Fruit fly (Drosophila melanogaster): ENCODE data around the gene CG14417.

The CG14417 gene

DNA sequence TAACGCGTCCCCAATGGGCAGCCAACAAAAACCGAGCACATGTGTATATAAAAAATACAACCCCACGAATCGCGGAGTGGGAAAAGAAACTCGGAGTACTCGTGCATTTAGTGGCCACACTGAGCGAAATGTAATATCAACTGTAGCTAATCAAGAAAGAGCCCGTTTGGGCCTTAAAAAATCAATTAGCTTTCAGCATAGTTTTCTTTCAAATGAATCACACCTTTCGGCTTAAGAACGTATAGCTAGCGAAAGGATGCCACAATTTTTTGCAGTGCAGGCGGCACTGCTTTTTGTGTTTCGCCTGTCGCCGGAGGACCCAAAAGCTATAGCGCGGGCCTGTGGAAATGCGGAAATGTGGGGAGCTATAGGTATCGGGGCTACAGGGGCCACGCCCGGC lies 15.4 kb downstream of the CG14417 start (continued):
- TF ChIP-seq cwo (GFP tag; optimal IDR thresholded peaks at IDR 0.05) (peak; percentile 42), gce (GFP tag; IDR thresholded peaks at IDR 0.05) (no peak), CG17829 (tag; optimal IDR thresholded peaks at IDR 0.05) (no peak), CG16815 (GFP tag; optimal IDR thresholded peaks at IDR 0.05) (no peak), pb (GFP tag; optimal IDR thresholded peaks at IDR 0.05) (no peak), maf-S (GFP tag; optimal IDR thresholded peaks at IDR 0.05) (no peak), Poxn (GFP tag; IDR thresholded peaks at IDR 0.05) (no peak), ap (GFP tag; IDR thresholded peaks at IDR 0.05) (no peak), CG8359 (GFP tag; optimal IDR thresholded peaks at IDR 0.05; ENCODE audit: borderline replicate concordance) (no peak), NfI (GFP tag; optimal IDR thresholded peaks at IDR 0.05) (peak; percentile 18), btn (GFP tag; optimal IDR thresholded peaks at IDR 0.05) (peak; percentile 28), twi (tag; optimal IDR thresholded peaks at IDR 0.05) (no peak), dpn (GFP tag; optimal IDR thresholded peaks at IDR 0.05) (peak in 1 of 2 experiments; percentile 13), Six4 (GFP tag; optimal IDR thresholded peaks at IDR 0.05) (no peak), CG13624 (GFP tag; optimal IDR thresholded peaks at IDR 0.05) (no peak), HmgZ (tag; optimal IDR thresholded peaks at IDR 0.05) (no peak), cato (GFP tag; optimal IDR thresholded peaks at IDR 0.05; ENCODE audit: borderline replicate concordance) (no peak), Hr51 (GFP tag; optimal IDR thresholded peaks at IDR 0.05) (peak in 1 of 2 experiments; percentile 35), vvl (GFP tag; IDR thresholded peaks at IDR 0.05) (peak; percentile 57; the same call in 1 of the 2 replicates), Hand (GFP tag; optimal IDR thresholded peaks at IDR 0.05) (no peak), mam (GFP tag; optimal IDR thresholded peaks at IDR 0.05) (no peak), Trl (optimal IDR thresholded peaks at IDR 0.05) (no peak), Trl (GFP tag; optimal IDR thresholded peaks at IDR 0.05) (no peak), fd96Cb (tag; optimal IDR thresholded peaks at IDR 0.05) (peak; percentile 40), Dp (GFP tag; optimal IDR thresholded peaks at IDR 0.05) (no peak), emc (GFP tag; optimal IDR thresholded peaks at IDR 0.05) (no peak), Opbp (GFP tag; IDR thresholded peaks at IDR 0.05; ENCODE audit: partially characterized antibody) (no peak), CG6175 (GFP tag; IDR thresholded peaks at IDR 0.05) (no peak), CG7745 (tag; optimal IDR thresholded peaks at IDR 0.05) (no peak), CG6683 (GFP tag; optimal IDR thresholded peaks at IDR 0.05) (no peak), Oaz (GFP tag; IDR thresholded peaks at IDR 0.05) (no peak), peb (GFP tag; IDR thresholded peaks at IDR 0.05) (no peak), scrt (GFP tag; optimal IDR thresholded peaks at IDR 0.05) (peak; percentile 21), Atf6 (GFP tag; IDR thresholded peaks at IDR 0.05) (no peak), vnd (GFP tag; IDR thresholded peaks at IDR 0.05; ENCODE audit: partially characterized antibody) (no peak), CG10147 (GFP tag; optimal IDR thresholded peaks at IDR 0.05) (no peak), CG2199 (GFP tag; IDR thresholded peaks at IDR 0.05) (no peak), Gug (GFP tag; IDR thresholded peaks at IDR 0.05) (peak; percentile 36; the same call in 1 of the 4 replicates), gcm2 (GFP tag; optimal IDR thresholded peaks at IDR 0.05) (no peak), Atf3 (GFP tag; optimal IDR thresholded peaks at IDR 0.05) (no peak), CG8388 (GFP tag; optimal IDR thresholded peaks at IDR 0.05) (peak; percentile 5), CG10321 (GFP tag; IDR thresholded peaks at IDR 0.05) (no peak), CG4360 (GFP tag; IDR thresholded peaks at IDR 0.05) (no peak), slbo (GFP tag; IDR thresholded peaks at IDR 0.05) (peak; percentile 46), MESR4 (GFP tag; optimal IDR thresholded peaks at IDR 0.05) (no peak), sima (GFP tag; optimal IDR thresholded peaks at IDR 0.05) (no peak), CG12236 (GFP tag; optimal IDR thresholded peaks at IDR 0.05) (no peak), CG11695 (GFP tag; IDR thresholded peaks at IDR 0.05) (no peak), CG15011 (GFP tag; optimal IDR thresholded peaks at IDR 0.05) (no peak), knrl (GFP tag; IDR thresholded peaks at IDR 0.05; ENCODE audit: partially characterized antibody) (no peak), tin (GFP tag; optimal IDR thresholded peaks at IDR 0.05) (peak; percentile 26), CG7556 (GFP tag; optimal IDR thresholded peaks at IDR 0.05) (peak; percentile 37)
